Worm (Caenorhabditis elegans): ENCODE data around the gene Y39F10A.3.

DNA sequence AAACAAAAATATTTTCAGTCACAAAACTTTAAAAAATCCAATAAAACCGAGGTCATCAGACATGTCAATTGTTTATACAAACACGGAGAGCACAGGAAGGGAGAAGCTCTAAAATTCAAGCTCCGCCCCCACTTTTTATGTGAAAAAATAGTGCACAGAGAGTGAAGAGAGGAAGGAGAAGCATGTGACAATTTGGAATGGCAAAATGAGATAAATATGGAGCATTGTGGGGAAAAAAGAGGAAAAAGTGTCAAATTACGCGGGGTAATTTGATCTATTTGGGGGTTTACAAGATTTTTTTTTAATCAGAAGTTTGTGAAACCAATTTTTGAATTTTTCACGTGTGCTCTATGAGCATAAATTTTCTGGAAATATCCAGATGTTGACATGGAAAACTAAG lies 19.9 kb downstream of the Y39F10A.3 start:
- TF ChIP-seq ztf-4 (tag; optimal IDR thresholded peaks at IDR 0.05), result no peak
- no peak for TF ChIP-seq lin-13 (GFP tag; optimal IDR thresholded peaks at IDR 0.05)
- TF ChIP-seq ZK546.5 (tag; optimal IDR thresholded peaks at IDR 0.05), result no peak
- no peak for TF ChIP-seq unc-62 (GFP tag; optimal IDR thresholded peaks at IDR 0.05)
- no peak for TF ChIP-seq snpc-4 (tag; optimal IDR thresholded peaks at IDR 0.05)
- no peak for TF ChIP-seq unc-39 (tag; optimal IDR thresholded peaks at IDR 0.05)
- no peak for TF ChIP-seq nhr-12 (tag; optimal IDR thresholded peaks at IDR 0.05)
- no peak for TF ChIP-seq alr-1 (tag; optimal IDR thresholded peaks at IDR 0.05)
- TF ChIP-seq egl-27 (tag; optimal IDR thresholded peaks at IDR 0.05), result no peak
- no peak for TF ChIP-seq zag-1 (tag; optimal IDR thresholded peaks at IDR 0.05)
- TF ChIP-seq blmp-1 (tag; optimal IDR thresholded peaks at IDR 0.05; ENCODE audit: insufficient read depth), result no peak
- TF ChIP-seq ama-1 (optimal IDR thresholded peaks at IDR 0.05), result no peak
